Fruit fly (Drosophila melanogaster): ENCODE results near the gene yip2.

Gene yip2

DNA sequence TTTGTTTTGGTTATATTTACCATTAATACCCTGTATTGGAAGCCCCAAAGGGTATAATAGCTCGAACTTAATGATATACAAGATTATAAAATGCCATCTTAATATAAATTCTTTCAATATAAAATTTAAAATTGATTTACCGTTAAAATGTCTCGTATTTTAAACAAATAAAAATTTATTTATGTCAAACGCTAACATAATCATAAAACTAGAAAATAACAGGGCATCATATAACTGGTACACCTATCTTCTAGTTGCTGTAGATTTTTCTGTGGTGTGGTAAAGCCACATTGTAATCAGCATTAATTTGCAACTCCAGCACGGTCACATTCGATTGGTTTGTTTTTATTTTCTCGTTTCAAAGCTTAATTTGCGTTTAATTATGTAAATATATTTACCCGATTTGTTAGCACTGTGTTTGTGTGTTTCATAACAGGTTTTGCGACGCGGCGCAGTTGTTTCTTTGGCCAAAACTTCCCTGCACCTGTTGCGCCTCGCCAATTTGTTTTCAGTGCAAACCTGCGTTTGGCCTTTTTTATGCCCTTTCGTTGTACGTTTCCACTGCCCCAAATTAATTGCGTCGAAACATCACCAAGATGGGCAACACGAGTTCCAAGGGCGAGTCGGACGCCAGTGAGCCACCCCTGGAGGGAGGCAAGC, 42.1 kb downstream of the yip2 start, which contains the start of the genes CG4658 and CG5846 (continued):
- TF ChIP-seq bigmax (GFP tag; optimal IDR thresholded peaks at IDR 0.05) (peak; percentile 22), CG5245 (GFP tag; optimal IDR thresholded peaks at IDR 0.05) (peak; percentile 86), emc (GFP tag; optimal IDR thresholded peaks at IDR 0.05) (peak; percentile 30), CG4730 (GFP tag; IDR thresholded peaks at IDR 0.05) (peak; percentile 92), CG9727 (GFP tag; optimal IDR thresholded peaks at IDR 0.05) (peak; percentile 95), grau (tag; optimal IDR thresholded peaks at IDR 0.05) (peak; percentile 94), CG10654 (GFP tag; optimal IDR thresholded peaks at IDR 0.05) (peak; percentile 93), CG11247 (GFP tag; IDR thresholded peaks at IDR 0.05) (peak; percentile 88), dimm (GFP tag; IDR thresholded peaks at IDR 0.05) (peak; percentile 76), Hr3 (GFP tag; optimal IDR thresholded peaks at IDR 0.05) (peak; percentile 96), CG10431 (GFP tag; optimal IDR thresholded peaks at IDR 0.05) (peak; percentile 77), CG2678 (tag; optimal IDR thresholded peaks at IDR 0.05) (peak; percentile 96), CTCF (GFP tag; optimal IDR thresholded peaks at IDR 0.05) (peak; percentile 33), CG17186 (GFP tag; optimal IDR thresholded peaks at IDR 0.05) (peak; percentile 65), HLH3B (GFP tag; IDR thresholded peaks at IDR 0.05) (peak; percentile 97), inv (GFP tag; IDR thresholded peaks at IDR 0.05; ENCODE audit: partially characterized antibody) (no peak), az2 (GFP tag; optimal IDR thresholded peaks at IDR 0.05) (peak; percentile 96), CG15601 (tag; optimal IDR thresholded peaks at IDR 0.05) (peak; percentile 91), peb (GFP tag; IDR thresholded peaks at IDR 0.05) (peak; percentile 95), Dfd (GFP tag; optimal IDR thresholded peaks at IDR 0.05) (no peak), mam (GFP tag; optimal IDR thresholded peaks at IDR 0.05) (peak; percentile 72), kni (GFP tag; optimal IDR thresholded peaks at IDR 0.05) (peak; percentile 29), bab2 (GFP tag; optimal IDR thresholded peaks at IDR 0.05) (peak; percentile 90), psq (GFP tag; optimal IDR thresholded peaks at IDR 0.05) (peak; percentile 81), pan (optimal IDR thresholded peaks at IDR 0.05) (peak in 1 of 2 experiments; percentile 69), pan (GFP tag; optimal IDR thresholded peaks at IDR 0.05 in 1 of 2, IDR thresholded peaks at IDR 0.05 in 1 of 2) (peak; percentile 80 to 97), CG7357 (GFP tag; IDR thresholded peaks at IDR 0.05) (peak; percentile 89), Hr39 (optimal IDR thresholded peaks at IDR 0.05) (no peak), tio (GFP tag; optimal IDR thresholded peaks at IDR 0.05) (peak; percentile 93), tin (GFP tag; optimal IDR thresholded peaks at IDR 0.05) (peak; percentile 92), CG12942 (GFP tag; optimal IDR thresholded peaks at IDR 0.05) (peak; percentile 94), Oli (tag; optimal IDR thresholded peaks at IDR 0.05) (peak; percentile 94), Dip2 (GFP tag; IDR thresholded peaks at IDR 0.05) (peak; percentile 50), CG31388 (GFP tag; optimal IDR thresholded peaks at IDR 0.05) (peak; percentile 77), TFAM (GFP tag; optimal IDR thresholded peaks at IDR 0.05) (peak; percentile 67), ab (GFP tag; optimal IDR thresholded peaks at IDR 0.05) (peak; percentile 26), gsb (GFP tag; IDR thresholded peaks at IDR 0.05) (peak; percentile 80), seq (GFP tag; IDR thresholded peaks at IDR 0.05) (peak; percentile 80), CG9817 (tag; optimal IDR thresholded peaks at IDR 0.05) (peak; percentile 88), Dref (GFP tag; IDR thresholded peaks at IDR 0.05) (no peak), pb (GFP tag; optimal IDR thresholded peaks at IDR 0.05) (no peak), Poxn (GFP tag; IDR thresholded peaks at IDR 0.05) (peak; percentile 62), nom (GFP tag; optimal IDR thresholded peaks at IDR 0.05) (peak; percentile 70), sens-2 (GFP tag; IDR thresholded peaks at IDR 0.05) (peak; percentile 75), Nf-YC (tag; optimal IDR thresholded peaks at IDR 0.05) (peak; percentile 81), z (GFP tag; IDR thresholded peaks at IDR 0.05) (peak; percentile 56; the same call in 1 of the 3 replicates), h (optimal IDR thresholded peaks at IDR 0.05) (no peak), MESR4 (GFP tag; optimal IDR thresholded peaks at IDR 0.05) (peak; percentile 60), Oaz (GFP tag; IDR thresholded peaks at IDR 0.05) (peak; percentile 83), E2f1 (GFP tag; IDR thresholded peaks at IDR 0.05) (peak; percentile 96), trh (GFP tag; optimal IDR thresholded peaks at IDR 0.05) (peak; percentile 80), croc (GFP tag; conservative IDR thresholded peaks at IDR 0.05) (peak; percentile 89), Optix (GFP tag; IDR thresholded peaks at IDR 0.05) (no peak)

Data from whole organism, embryonic.